Fruit fly (Drosophila melanogaster) whole organism: ENCODE measurements around the gene CG3294.

Experiments
- CG8478 ChIP-seq: fragments of >200 bp; optimal IDR thresholded peaks from 2 replicates; lab custom pipeline; 2018; ENCODE audit warnings: inconsistent platforms
- Dll ChIP-seq: fragments of >200 bp; optimal IDR thresholded peaks from 2 replicates; lab custom pipeline; 2017
- EcR ChIP-seq, 2 experiments: fragments of >200 bp; optimal IDR thresholded peaks; 2 replicates each; lab custom pipeline; 2017; ENCODE audit warnings: missing biosample characterization in 2 of 2, missing genetic modification characterization in 2 of 2, missing genetic modification reagents in 2 of 2
- pan ChIP-seq: fragments of >200 bp; optimal IDR thresholded peaks from 2 replicates; lab custom pipeline; 2017
- psq ChIP-seq: fragments of >200 bp; optimal IDR thresholded peaks from 2 replicates; lab custom pipeline; 2017
- usp ChIP-seq: fragments of >200 bp; optimal IDR thresholded peaks from 2 replicates; lab custom pipeline; 2017; ENCODE audit warnings: missing biosample characterization, missing genetic modification characterization, mixed read lengths

CG3294 gene

dm6 chr2L:4811491-4812058, 17.2 kb downstream of the CG3294 start:
- TF ChIP-seq EcR (GFP tag; optimal IDR thresholded peaks at IDR 0.05; lab: Kevin White, UChicago) = peak in 1 of 2 experiments; percentile 46
- TF ChIP-seq CG8478 (lab: Kevin White, UChicago) = peak; percentile 89
- no peak for TF ChIP-seq usp (GFP tag; lab: Kevin White, UChicago)
- no peak for TF ChIP-seq pan (lab: Kevin White, UChicago)
- no peak for TF ChIP-seq Dll
- no peak for TF ChIP-seq psq (lab: Kevin White, UChicago)

- TF ChIP-seq EcR (GFP tag; optimal IDR thresholded peaks at IDR 0.05; lab: Kevin White, UChicago) (no peak), CG8478 (lab: Kevin White, UChicago) (no peak), usp (GFP tag; lab: Kevin White, UChicago) (no peak), Dll (no peak), pan (lab: Kevin White, UChicago) (no peak), psq (lab: Kevin White, UChicago) (no peak)
Measured at dm6 chr2L:4812261-4813022, 18.1 kb downstream of the CG3294 start, which contains the start of gene CG15629. CG15629 (plus strand) TSS chr2L:4813009.

dm6 chr2L:4813023-4813339, 18.6 kb downstream of the CG3294 start:
- TF ChIP-seq CG8478 (lab: Kevin White, UChicago) = no peak
- no peak for TF ChIP-seq pan (lab: Kevin White, UChicago)
- TF ChIP-seq psq (lab: Kevin White, UChicago) = no peak
- no peak for TF ChIP-seq usp (GFP tag; lab: Kevin White, UChicago)
- TF ChIP-seq EcR (GFP tag; optimal IDR thresholded peaks at IDR 0.05; lab: Kevin White, UChicago) = no peak
- no peak for TF ChIP-seq Dll

- TF ChIP-seq usp (GFP tag; lab: Kevin White, UChicago) (no peak), CG8478 (lab: Kevin White, UChicago) (no peak), Dll (no peak), EcR (GFP tag; optimal IDR thresholded peaks at IDR 0.05; lab: Kevin White, UChicago) (no peak), pan (lab: Kevin White, UChicago) (no peak), psq (lab: Kevin White, UChicago) (no peak)
Measured at dm6 chr2L:4818056-4818455, 23.7 kb downstream of the CG3294 start, which contains the start of gene CG3225. CG3225 (minus strand) TSS chr2L:4818245.

- no peak for TF ChIP-seq CG8478 (lab: Kevin White, UChicago)
- no peak for TF ChIP-seq usp (GFP tag; lab: Kevin White, UChicago)
- TF ChIP-seq psq (lab: Kevin White, UChicago) = no peak
- TF ChIP-seq Dll = no peak
- no peak for TF ChIP-seq EcR (GFP tag; optimal IDR thresholded peaks at IDR 0.05; lab: Kevin White, UChicago)
- TF ChIP-seq pan (lab: Kevin White, UChicago) = no peak
Measured at dm6 chr2L:4819995-4820394, 25.6 kb downstream of the CG3294 start.

dm6 chr2L:4820448-4821318, 26.3 kb downstream of the CG3294 start:
- TF ChIP-seq usp (GFP tag; lab: Kevin White, UChicago) = no peak
- peak; percentile 18 for TF ChIP-seq Dll

dm6 chr2L:4821319-4821717, 27.0 kb downstream of the CG3294 start:
- TF ChIP-seq usp (GFP tag; lab: Kevin White, UChicago) = no peak
- no peak for TF ChIP-seq psq (lab: Kevin White, UChicago)
- TF ChIP-seq CG8478 (lab: Kevin White, UChicago) = no peak
- TF ChIP-seq EcR (GFP tag; optimal IDR thresholded peaks at IDR 0.05; lab: Kevin White, UChicago) = no peak
- no peak for TF ChIP-seq pan (lab: Kevin White, UChicago)
- no peak for TF ChIP-seq Dll

- no peak for TF ChIP-seq pan (lab: Kevin White, UChicago)
- no peak for TF ChIP-seq Dll
- no peak for TF ChIP-seq usp (GFP tag; lab: Kevin White, UChicago)
- no peak for TF ChIP-seq CG8478 (lab: Kevin White, UChicago)
- TF ChIP-seq psq (lab: Kevin White, UChicago) = no peak
- no peak for TF ChIP-seq EcR (GFP tag; optimal IDR thresholded peaks at IDR 0.05; lab: Kevin White, UChicago)
Measured at dm6 chr2L:4821757-4822156, 27.4 kb downstream of the CG3294 start, which contains the start of gene CG15628. CG15628 (plus strand) TSS chr2L:4821774.

dm6 chr2L:4822258-4822657, 27.9 kb downstream of the CG3294 start:
- TF ChIP-seq usp (GFP tag; lab: Kevin White, UChicago) (no peak), CG8478 (lab: Kevin White, UChicago) (no peak), EcR (GFP tag; optimal IDR thresholded peaks at IDR 0.05; lab: Kevin White, UChicago) (no peak), pan (lab: Kevin White, UChicago) (no peak), psq (lab: Kevin White, UChicago) (no peak), Dll (no peak)

- TF ChIP-seq psq (lab: Kevin White, UChicago) (no peak), Dll (no peak), EcR (GFP tag; optimal IDR thresholded peaks at IDR 0.05; lab: Kevin White, UChicago) (no peak), pan (lab: Kevin White, UChicago) (no peak), CG8478 (lab: Kevin White, UChicago) (no peak), usp (GFP tag; lab: Kevin White, UChicago) (no peak)
Measured at dm6 chr2L:4823797-4824196, 29.4 kb downstream of the CG3294 start.

- no peak for TF ChIP-seq EcR (GFP tag; optimal IDR thresholded peaks at IDR 0.05; lab: Kevin White, UChicago)
- no peak for TF ChIP-seq pan (lab: Kevin White, UChicago)
- no peak for TF ChIP-seq usp (GFP tag; lab: Kevin White, UChicago)
- no peak for TF ChIP-seq CG8478 (lab: Kevin White, UChicago)
- TF ChIP-seq psq (lab: Kevin White, UChicago) = no peak
- no peak for TF ChIP-seq Dll
Measured at dm6 chr2L:4825695-4826094, 31.3 kb downstream of the CG3294 start.
